Worm (Caenorhabditis elegans) whole organism, early embryonic: ENCODE measurements around the gene C46A5.4.

Source experiments
- B0310.2 ChIP-seq: sonication (generic microtip); optimal IDR thresholded peaks from 2 replicates; lab custom pipeline; 2016; ENCODE audit warnings: mild to moderate bottlenecking, missing genetic modification characterization, missing compliant biosample characterization
- F13C5.2 ChIP-seq: sonication (generic microtip); optimal IDR thresholded peaks from 2 replicates; lab custom pipeline; 2017; ENCODE audit warnings: mild to moderate bottlenecking, missing genetic modification characterization, inconsistent platforms, missing compliant biosample characterization
- aly-1 ChIP-seq: sonication (generic microtip); optimal IDR thresholded peaks from 2 replicates; lab custom pipeline; 2016; ENCODE audit warnings: missing genetic modification characterization, missing compliant biosample characterization
- ama-1 ChIP-seq: fragments of 150-350 bp; optimal IDR thresholded peaks from 2 replicates; lab custom pipeline; 2014
- ceh-13 ChIP-seq: fragments of 200-800 bp; sonication (Bioruptor generic); optimal IDR thresholded peaks from 2 replicates; lab custom pipeline; 2018; ENCODE audit warnings: mild to moderate bottlenecking, missing genetic modification characterization, missing compliant biosample characterization
- ceh-36 ChIP-seq: sonication (generic microtip); optimal IDR thresholded peaks from 2 replicates; lab custom pipeline; 2016; ENCODE audit warnings: missing genetic modification characterization, inconsistent platforms, missing compliant biosample characterization
- ets-7 ChIP-seq: sonication (generic microtip); optimal IDR thresholded peaks from 2 replicates; lab custom pipeline; 2016; ENCODE audit warnings: missing genotype, missing genetic modification characterization, missing compliant biosample characterization
- flt-1 ChIP-seq: fragments of 200-800 bp; sonication (Bioruptor generic); IDR thresholded peaks from 2 replicates; pipeline ENCODE4 v1.3.6; 2022; ENCODE audit warnings: missing genetic modification characterization, missing compliant biosample characterization
- hmbx-1 ChIP-seq: sonication (generic microtip); optimal IDR thresholded peaks from 2 replicates; lab custom pipeline; 2016; ENCODE audit warnings: mild to moderate bottlenecking, missing genetic modification characterization, missing compliant biosample characterization
- hmg-4 ChIP-seq: fragments of 200-800 bp; sonication (Bioruptor generic); optimal IDR thresholded peaks from 2 replicates; lab custom pipeline; 2018; ENCODE audit warnings: mild to moderate bottlenecking, missing genetic modification characterization, missing compliant biosample characterization
- hnd-1 ChIP-seq: sonication (generic microtip); optimal IDR thresholded peaks from 2 replicates; lab custom pipeline; 2016; ENCODE audit warnings: missing genetic modification characterization, missing compliant biosample characterization
- pes-1 ChIP-seq: fragments of 200-800 bp; sonication (Bioruptor generic); IDR thresholded peaks from 2 replicates; pipeline ENCODE4 v1.3.6; 2022; ENCODE audit warnings: missing genetic modification reagents, missing genetic modification characterization, missing compliant biosample characterization
- scrt-1 ChIP-seq: fragments of 200-800 bp; sonication (Bioruptor generic); IDR thresholded peaks from 2 replicates; pipeline ENCODE4 v1.3.6; 2022; ENCODE audit warnings: missing genetic modification characterization, missing compliant biosample characterization
- sea-1 ChIP-seq: fragments of 200-800 bp; sonication (Bioruptor generic); conservative IDR thresholded peaks from 2 replicates; pipeline ENCODE4 v1.3.6; 2022; ENCODE audit warnings: missing genetic modification characterization, missing compliant biosample characterization
- tbx-11 ChIP-seq: fragments of 200-800 bp; sonication (Bioruptor generic); IDR thresholded peaks from 2 replicates; pipeline ENCODE4 v1.3.6; 2022; ENCODE audit warnings: missing genetic modification characterization, missing compliant biosample characterization
- tbx-37 ChIP-seq: fragments of 200-800 bp; sonication (Bioruptor generic); conservative IDR thresholded peaks from 2 replicates; pipeline ENCODE4 v1.3.6; 2022; ENCODE audit warnings: missing genetic modification reagents, missing genetic modification characterization, missing compliant biosample characterization
- tra-4 ChIP-seq: sonication (generic microtip); optimal IDR thresholded peaks from 2 replicates; lab custom pipeline; 2017; ENCODE audit warnings: missing genetic modification characterization, missing compliant biosample characterization

Gene C46A5.4

ce11 chrIV:7753108-7753507 lies 4.0 kb downstream of the C46A5.4 start, which contains the start of gene col-14:
TSS of gene col-14 (plus strand) at chrIV:7753408.
- no peak for TF ChIP-seq tbx-37 (GFP tag; lab: Robert Waterston, UW)

ce11 chrIV:7747838-7748237 lies 9.3 kb downstream of the C46A5.4 start, which contains the start of gene klo-1:
TSS of gene klo-1 (minus strand) at chrIV:7748225.
- TF ChIP-seq ceh-36 (tag; lab: Kevin White, UChicago): no peak
- no peak for TF ChIP-seq B0310.2
- TF ChIP-seq hmbx-1 (tag; lab: Kevin White, UChicago): no peak
- no peak for TF ChIP-seq hnd-1 (tag; lab: Kevin White, UChicago)
- TF ChIP-seq tbx-11: no peak
- no peak for TF ChIP-seq aly-1
- TF ChIP-seq sea-1: no peak
- TF ChIP-seq scrt-1 (GFP tag; lab: Robert Waterston, UW): no peak
- no peak for TF ChIP-seq hmg-4 (GFP tag; lab: Kevin White, UChicago)
- no peak for TF ChIP-seq tra-4 (tag; lab: Kevin White, UChicago)
- TF ChIP-seq F13C5.2 (tag; lab: Kevin White, UChicago): no peak
- TF ChIP-seq ceh-13: no peak
- no peak for TF ChIP-seq flt-1 (GFP tag; lab: Robert Waterston, UW)
- TF ChIP-seq ets-7 (tag; lab: Kevin White, UChicago): no peak

- TF ChIP-seq F13C5.2 (tag; lab: Kevin White, UChicago): no peak
Measured at ce11 chrIV:7743539-7743938, 13.6 kb downstream of the C46A5.4 start, which contains the start of gene npr-35. TSS of gene npr-35 (plus strand) at chrIV:7743839.

- TF ChIP-seq hnd-1 (tag; lab: Kevin White, UChicago) (no peak), sea-1 (no peak), hmg-4 (GFP tag; lab: Kevin White, UChicago) (no peak), tbx-37 (GFP tag; lab: Robert Waterston, UW) (no peak), ceh-36 (tag; lab: Kevin White, UChicago) (no peak), aly-1 (no peak), scrt-1 (GFP tag; lab: Robert Waterston, UW) (no peak), ceh-13 (no peak), tbx-11 (no peak), tra-4 (tag; lab: Kevin White, UChicago) (no peak), hmbx-1 (tag; lab: Kevin White, UChicago) (no peak), ets-7 (tag; lab: Kevin White, UChicago) (no peak), B0310.2 (no peak), ama-1 (lab: Kevin White, UChicago) (no peak), pes-1 (no peak), flt-1 (GFP tag; lab: Robert Waterston, UW) (no peak)
Measured at ce11 chrIV:7736616-7737015, 20.5 kb downstream of the C46A5.4 start.

- TF ChIP-seq B0310.2: no peak
- TF ChIP-seq tra-4 (tag; lab: Kevin White, UChicago): no peak
- TF ChIP-seq ceh-13: no peak
- no peak for TF ChIP-seq ceh-36 (tag; lab: Kevin White, UChicago)
- no peak for TF ChIP-seq scrt-1 (GFP tag; lab: Robert Waterston, UW)
- TF ChIP-seq pes-1: no peak
- no peak for TF ChIP-seq aly-1
- no peak for TF ChIP-seq F13C5.2 (tag; lab: Kevin White, UChicago)
- TF ChIP-seq ets-7 (tag; lab: Kevin White, UChicago): no peak
- no peak for TF ChIP-seq ama-1 (lab: Kevin White, UChicago)
Measured at ce11 chrIV:7734619-7735018, 22.5 kb downstream of the C46A5.4 start, which contains the start of gene clx-1. TSS of gene clx-1 (plus strand) at chrIV:7734648.

ce11 chrIV:7734173-7734572 lies 23.0 kb downstream of the C46A5.4 start:
- TF ChIP-seq ets-7 (tag; lab: Kevin White, UChicago) (no peak), ceh-13 (no peak), ceh-36 (tag; lab: Kevin White, UChicago) (no peak), hmbx-1 (tag; lab: Kevin White, UChicago) (no peak), pes-1 (no peak), ama-1 (lab: Kevin White, UChicago) (no peak), sea-1 (no peak), F13C5.2 (tag; lab: Kevin White, UChicago) (no peak), hmg-4 (GFP tag; lab: Kevin White, UChicago) (no peak), tbx-11 (no peak), hnd-1 (tag; lab: Kevin White, UChicago) (no peak), aly-1 (no peak), flt-1 (GFP tag; lab: Robert Waterston, UW) (no peak)

ce11 chrIV:7731960-7732359 lies 25.2 kb downstream of the C46A5.4 start, which contains the start of the genes C50F7.9 and C50F7.3:
TSS of gene C50F7.9 (minus strand) at chrIV:7732060.
TSS of gene C50F7.3 (plus strand) at chrIV:7732329.
- TF ChIP-seq F13C5.2 (tag; lab: Kevin White, UChicago): no peak
- no peak for TF ChIP-seq aly-1
- no peak for TF ChIP-seq hmbx-1 (tag; lab: Kevin White, UChicago)
- TF ChIP-seq hmg-4 (GFP tag; lab: Kevin White, UChicago): no peak
- no peak for TF ChIP-seq tra-4 (tag; lab: Kevin White, UChicago)
- no peak for TF ChIP-seq ceh-13
- TF ChIP-seq ama-1 (lab: Kevin White, UChicago): no peak
- no peak for TF ChIP-seq ceh-36 (tag; lab: Kevin White, UChicago)
- TF ChIP-seq scrt-1 (GFP tag; lab: Robert Waterston, UW): no peak

- TF ChIP-seq ets-7 (tag; lab: Kevin White, UChicago) (no peak), ceh-13 (no peak)
Measured at ce11 chrIV:7728402-7728963, 28.7 kb downstream of the C46A5.4 start, which contains the start of gene sucg-1. TSS of gene sucg-1 (plus strand) at chrIV:7728913.
